Fruit fly (Drosophila melanogaster): ENCODE data around the gene CG15386.

CG15386 gene

dm6 chr2L:2196590-2197474 lies 20.2 kb downstream of the CG15386 start (continued):
- TF ChIP-seq lola (GFP tag; optimal IDR thresholded peaks at IDR 0.05) (peak in 2 of 3 experiments; percentile 66 to 78), CG8359 (GFP tag; optimal IDR thresholded peaks at IDR 0.05; ENCODE audit: borderline replicate concordance) (peak; percentile 13), ab (GFP tag; optimal IDR thresholded peaks at IDR 0.05) (peak; percentile 61), Ssrp (tag; optimal IDR thresholded peaks at IDR 0.05) (peak; percentile 35), CG16815 (GFP tag; optimal IDR thresholded peaks at IDR 0.05) (peak; percentile 50), Gug (GFP tag; IDR thresholded peaks at IDR 0.05) (peak; percentile 8; the same call in 1 of the 4 replicates), CG12155 (GFP tag; optimal IDR thresholded peaks at IDR 0.05) (peak; percentile 97), D (optimal IDR thresholded peaks at IDR 0.05) (peak; percentile 91), D (GFP tag; optimal IDR thresholded peaks at IDR 0.05) (peak; percentile 16), CG18599 (GFP tag; optimal IDR thresholded peaks at IDR 0.05) (peak; percentile 73), CG14965 (GFP tag; optimal IDR thresholded peaks at IDR 0.05; ENCODE audit: borderline replicate concordance) (no peak), Myb (GFP tag; optimal IDR thresholded peaks at IDR 0.05) (peak; percentile 32), sens (GFP tag) (peak; percentile 86), trh (GFP tag; optimal IDR thresholded peaks at IDR 0.05) (no peak), sug (tag; optimal IDR thresholded peaks at IDR 0.05) (peak; percentile 88), danr (GFP tag; IDR thresholded peaks at IDR 0.05) (no peak), ash1 (GFP tag; optimal IDR thresholded peaks at IDR 0.05) (peak; percentile 5), ewg (GFP tag; optimal IDR thresholded peaks at IDR 0.05) (peak; percentile 35), Antp (GFP tag; optimal IDR thresholded peaks at IDR 0.05) (peak; percentile 18), Max (GFP tag; optimal IDR thresholded peaks at IDR 0.05) (peak; percentile 70), hb (GFP tag; IDR thresholded peaks at IDR 0.05; ENCODE audit: partially characterized antibody) (no peak), CG9727 (GFP tag; optimal IDR thresholded peaks at IDR 0.05) (peak; percentile 63), dmrt11E (tag; optimal IDR thresholded peaks at IDR 0.05) (peak; percentile 67), pfk (GFP tag; optimal IDR thresholded peaks at IDR 0.05) (peak; percentile 24), HLHmδ (GFP tag; optimal IDR thresholded peaks at IDR 0.05) (peak; percentile 92), CG6683 (GFP tag; optimal IDR thresholded peaks at IDR 0.05) (peak; percentile 59), pzg (GFP tag; optimal IDR thresholded peaks at IDR 0.05) (peak; percentile 18), CG10959 (GFP tag; IDR thresholded peaks at IDR 0.05) (no peak), CG1024 (GFP tag; IDR thresholded peaks at IDR 0.05) (no peak), Ada2b (GFP tag; IDR thresholded peaks at IDR 0.05) (no peak), disco-r (GFP tag; optimal IDR thresholded peaks at IDR 0.05) (no peak), Eip74EF (GFP tag; optimal IDR thresholded peaks at IDR 0.05) (peak in 1 of 2 experiments; percentile 94), CG11247 (GFP tag; IDR thresholded peaks at IDR 0.05) (no peak), CG18476 (GFP tag; optimal IDR thresholded peaks at IDR 0.05) (peak; percentile 15), Dek (tag; optimal IDR thresholded peaks at IDR 0.05) (peak; percentile 56), D19B (GFP tag; optimal IDR thresholded peaks at IDR 0.05) (peak; percentile 55), CG5180 (GFP tag; optimal IDR thresholded peaks at IDR 0.05) (peak; percentile 96), CG4707 (GFP tag; optimal IDR thresholded peaks at IDR 0.05) (peak; percentile 29), hkb (optimal IDR thresholded peaks at IDR 0.05) (peak; percentile 19), hkb (GFP tag; IDR thresholded peaks at IDR 0.05) (no peak), CG17829 (tag; optimal IDR thresholded peaks at IDR 0.05) (peak; percentile 41), bbx (GFP tag; IDR thresholded peaks at IDR 0.05; ENCODE audit: partially characterized antibody) (no peak), CG12391 (tag; optimal IDR thresholded peaks at IDR 0.05) (peak; percentile 65), CG7556 (GFP tag; optimal IDR thresholded peaks at IDR 0.05) (peak; percentile 72), CG10209 (GFP tag; optimal IDR thresholded peaks at IDR 0.05) (peak; percentile 69), CG15269 (tag; optimal IDR thresholded peaks at IDR 0.05) (peak; percentile 64), Hr39 (optimal IDR thresholded peaks at IDR 0.05) (no peak)

Measured in whole organism, embryonic.